Fruit fly (Drosophila melanogaster) whole organism, wandering third instar larva: Measurements from ENCODE around the gene CG45307.
A peak's percentile ranks its signal among the peaks of the same experiment; 100 is the strongest.

ENCODE experiments used
- Abd-B ChIP-seq: fragments of >200 bp; optimal IDR thresholded peaks from 2 replicates; lab custom pipeline; 2017; ENCODE audit warnings: missing biosample characterization, missing genetic modification characterization
- CG32264 ChIP-seq: fragments of 200-800 bp; sonication (Bioruptor generic); optimal IDR thresholded peaks from 2 replicates; lab custom pipeline; 2016; ENCODE audit warnings: missing biosample characterization, missing genetic modification characterization
- CG9705 ChIP-seq: fragments of 200-800 bp; sonication (Bioruptor generic); optimal IDR thresholded peaks from 2 replicates; lab custom pipeline; 2018; ENCODE audit warnings: missing biosample characterization, mild to moderate bottlenecking, missing genetic modification characterization
- CrebA ChIP-seq: fragments of 200-800 bp; sonication (Bioruptor generic); optimal IDR thresholded peaks from 2 replicates; lab custom pipeline; 2016; ENCODE audit warnings: missing biosample characterization, mild to moderate bottlenecking, missing genetic modification characterization, borderline replicate concordance
- Dfd ChIP-seq: fragments of >200 bp; optimal IDR thresholded peaks from 2 replicates; lab custom pipeline; 2017; ENCODE audit warnings: missing biosample characterization, missing genetic modification characterization
- Dif ChIP-seq: fragments of 200-275, 200-300 bp; sonication (Bioruptor generic); optimal IDR thresholded peaks from 2 replicates; lab custom pipeline; 2018; ENCODE audit warnings: missing biosample characterization, missing genetic modification characterization; ENCODE audit not compliant: partially characterized antibody
- GATAd ChIP-seq: sonication (Bioruptor generic); optimal IDR thresholded peaks from 2 replicates; lab custom pipeline; 2016; ENCODE audit warnings: missing biosample characterization, missing genetic modification characterization
- HLH106 ChIP-seq: fragments of 200-800 bp; optimal IDR thresholded peaks from 3 replicates; lab custom pipeline; 2019; ENCODE audit warnings: missing biosample characterization, mild to moderate bottlenecking, missing genetic modification characterization, moderate library complexity
- Hnf4 ChIP-seq: fragments of 200-800 bp; sonication (Bioruptor generic); optimal IDR thresholded peaks from 2 replicates; lab custom pipeline; 2016; ENCODE audit warnings: missing biosample characterization, mild to moderate bottlenecking, missing genetic modification characterization
- Hr78 ChIP-seq: fragments of >200 bp; optimal IDR thresholded peaks from 2 replicates; lab custom pipeline; 2017; ENCODE audit warnings: missing biosample characterization, missing genetic modification characterization
- Hr83 ChIP-seq: fragments of 200-300 bp; sonication (Bioruptor generic); optimal IDR thresholded peaks from 2 replicates; lab custom pipeline; 2016; ENCODE audit warnings: missing biosample characterization, mild to moderate bottlenecking, missing genetic modification characterization, moderate library complexity; ENCODE audit not compliant: poor library complexity, severe bottlenecking
- Jra ChIP-seq: sonication (Bioruptor generic); optimal IDR thresholded peaks from 2 replicates; lab custom pipeline; 2016; ENCODE audit warnings: missing biosample characterization, missing genetic modification characterization
- Mio ChIP-seq: sonication (Bioruptor generic); optimal IDR thresholded peaks from 2 replicates; lab custom pipeline; 2016; ENCODE audit warnings: missing biosample characterization, missing genetic modification characterization
- Myc ChIP-seq: fragments of >200 bp; optimal IDR thresholded peaks from 2 replicates; lab custom pipeline; 2017
- N ChIP-seq: fragments of >200 bp; optimal IDR thresholded peaks from 2 replicates; lab custom pipeline; 2018; ENCODE audit warnings: missing biosample characterization, missing external identifiers, missing genetic modification characterization
- OdsH ChIP-seq: fragments of 200-800 bp; sonication (Bioruptor generic); optimal IDR thresholded peaks from 2 replicates; lab custom pipeline; 2016; ENCODE audit warnings: missing biosample characterization, mild to moderate bottlenecking, missing genetic modification characterization
- Rel ChIP-seq, 2 experiments: fragments of 200-800 bp; sonication (Bioruptor generic) in 1 of 2; optimal IDR thresholded peaks; 2 replicates in 1 of 2; 3 replicates in 1 of 2; lab custom pipeline; 2016 to 2019; ENCODE audit warnings: mild to moderate bottlenecking in 2 of 2, missing biosample characterization in 2 of 2, missing genetic modification characterization in 2 of 2, moderate library complexity in 1 of 2
- Sp1 ChIP-seq: fragments of 200-800 bp; sonication (Bioruptor generic); optimal IDR thresholded peaks from 3 replicates; lab custom pipeline; 2019; ENCODE audit warnings: missing biosample characterization, mild to moderate bottlenecking, missing genetic modification characterization, moderate library complexity
- Vsx2 ChIP-seq: fragments of 200-300, 225-300 bp; sonication (Bioruptor generic); optimal IDR thresholded peaks from 2 replicates; lab custom pipeline; 2018; ENCODE audit warnings: missing biosample characterization, missing genetic modification characterization; ENCODE audit not compliant: partially characterized antibody
- br ChIP-seq: fragments of 200-800 bp; sonication (Bioruptor generic); optimal IDR thresholded peaks from 2 replicates; lab custom pipeline; 2016; ENCODE audit warnings: missing biosample characterization, missing genetic modification characterization
- brk ChIP-seq: fragments of 200-800 bp; sonication (Bioruptor generic); optimal IDR thresholded peaks from 2 replicates; lab custom pipeline; 2016; ENCODE audit warnings: missing biosample characterization, mild to moderate bottlenecking, missing genetic modification characterization
- dl ChIP-seq, 2 experiments: fragments of 175-275, 200-275 bp in 1 of 2; fragments of 200-275 bp in 1 of 2; sonication (Bioruptor generic); optimal IDR thresholded peaks; lab custom pipeline; 2018; ENCODE audit warnings: mild to moderate bottlenecking in 2 of 2, missing biosample characterization in 2 of 2, missing genetic modification characterization in 2 of 2, moderate library complexity in 2 of 2; ENCODE audit not compliant: partially characterized antibody in 2 of 2, insufficient read depth in 1 of 2
- dmrt93B ChIP-seq: fragments of 200-800 bp; sonication (Bioruptor generic); optimal IDR thresholded peaks from 2 replicates; lab custom pipeline; 2018; ENCODE audit warnings: missing biosample characterization, mild to moderate bottlenecking, missing genetic modification characterization
- dsf ChIP-seq: sonication (Bioruptor generic); optimal IDR thresholded peaks from 2 replicates; lab custom pipeline; 2016; ENCODE audit warnings: missing biosample characterization, missing genetic modification characterization, borderline replicate concordance
- ey ChIP-seq: fragments of 200-800 bp; sonication (Bioruptor generic); optimal IDR thresholded peaks from 2 replicates; lab custom pipeline; 2016; ENCODE audit warnings: missing biosample characterization, missing genetic modification characterization
- foxo ChIP-seq, 2 experiments: fragments of 200-800 bp; sonication (Bioruptor generic); optimal IDR thresholded peaks; 2 replicates in 1 of 2; 3 replicates in 1 of 2; lab custom pipeline; 2016 to 2017; ENCODE audit warnings: missing biosample characterization in 2 of 2, missing genetic modification characterization in 2 of 2
- fru ChIP-seq: fragments of 200-800 bp; sonication (Bioruptor generic); optimal IDR thresholded peaks from 3 replicates; lab custom pipeline; 2016; ENCODE audit warnings: missing biosample characterization, mild to moderate bottlenecking, missing genetic modification characterization
- h ChIP-seq: fragments of 200-800 bp; sonication (Bioruptor generic); optimal IDR thresholded peaks from 3 replicates; lab custom pipeline; 2016; ENCODE audit warnings: missing biosample characterization, mild to moderate bottlenecking, missing genetic modification characterization
- jim ChIP-seq: fragments of 175-275, 200-325 bp; sonication (Bioruptor generic); optimal IDR thresholded peaks from 2 replicates; lab custom pipeline; 2016; ENCODE audit warnings: missing biosample characterization, mild to moderate bottlenecking, missing genetic modification characterization
- lola ChIP-seq: fragments of >200 bp; optimal IDR thresholded peaks from 2 replicates; lab custom pipeline; 2017; ENCODE audit warnings: missing biosample characterization, missing genetic modification characterization
- pan ChIP-seq: fragments of >200 bp; optimal IDR thresholded peaks from 2 replicates; lab custom pipeline; 2017
- psq ChIP-seq: fragments of 200-800 bp; sonication (Bioruptor generic); optimal IDR thresholded peaks from 3 replicates; lab custom pipeline; 2017; ENCODE audit warnings: missing biosample characterization, mild to moderate bottlenecking, missing genetic modification characterization, moderate library complexity
- rgr ChIP-seq: fragments of 200-800 bp; sonication (Bioruptor generic); optimal IDR thresholded peaks from 3 replicates; lab custom pipeline; 2016; ENCODE audit warnings: missing biosample characterization, mild to moderate bottlenecking, missing genetic modification characterization
- sage ChIP-seq: fragments of 200-800 bp; sonication (Bioruptor generic); optimal IDR thresholded peaks from 2 replicates; lab custom pipeline; 2016; ENCODE audit warnings: missing biosample characterization, mild to moderate bottlenecking, missing genetic modification characterization
- sv ChIP-seq: fragments of 200-800 bp; sonication (Bioruptor generic); optimal IDR thresholded peaks from 3 replicates; lab custom pipeline; 2016; ENCODE audit warnings: missing biosample characterization, missing genetic modification characterization
- tai ChIP-seq: sonication (Bioruptor generic); optimal IDR thresholded peaks from 2 replicates; lab custom pipeline; 2016; ENCODE audit warnings: missing biosample characterization, missing genetic modification characterization
- usp ChIP-seq: fragments of >200 bp; optimal IDR thresholded peaks from 2 replicates; lab custom pipeline; 2017; ENCODE audit warnings: missing biosample characterization, missing genetic modification characterization
- woc ChIP-seq: sonication (Bioruptor generic); optimal IDR thresholded peaks from 2 replicates; lab custom pipeline; 2016; ENCODE audit warnings: missing biosample characterization, mild to moderate bottlenecking, missing genetic modification characterization

The CG45307 gene

DNA sequence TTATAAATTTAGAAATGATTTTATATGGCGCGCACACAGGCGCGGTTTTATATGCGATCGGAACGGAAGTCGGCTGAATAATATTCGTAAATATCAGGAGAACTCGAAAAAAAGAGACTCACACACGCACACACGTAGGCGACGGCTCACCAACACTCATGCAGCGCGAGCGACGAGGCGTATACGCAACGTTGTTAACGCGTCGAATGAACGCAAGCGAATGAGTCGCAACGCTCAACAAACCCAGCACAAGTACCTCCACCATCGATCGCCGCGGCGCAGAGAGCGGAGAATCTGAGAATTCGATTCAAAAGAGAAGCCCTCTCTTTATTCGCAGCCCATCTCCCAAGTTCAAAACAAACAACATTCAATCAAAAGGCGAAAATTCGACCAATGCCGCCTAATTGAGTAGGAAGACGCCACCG lies 16.3 kb downstream of the CG45307 start:
- TF ChIP-seq tai (GFP tag; lab: Kevin White, UChicago) (no peak), Dfd (no peak), sage (GFP tag; lab: Kevin White, UChicago) (no peak), CG32264 (GFP tag; lab: Kevin White, UChicago) (no peak), fru (GFP tag; lab: Kevin White, UChicago) (peak; percentile 62), HLH106 (peak; percentile 43), dsf (GFP tag; lab: Kevin White, UChicago) (no peak), Hnf4 (GFP tag; lab: Kevin White, UChicago) (peak; percentile 85), foxo (GFP tag; optimal IDR thresholded peaks at IDR 0.05; lab: Kevin White, UChicago) (peak in 1 of 2 experiments; percentile 38), psq (peak; percentile 12), pan (lab: Kevin White, UChicago) (no peak), Hr78 (no peak), Jra (GFP tag; lab: Kevin White, UChicago) (peak; percentile 85), brk (GFP tag; lab: Kevin White, UChicago) (no peak), Hr83 (GFP tag; lab: Kevin White, UChicago) (peak; percentile 91), CG9705 (GFP tag; lab: Kevin White, UChicago) (no peak), OdsH (GFP tag; lab: Kevin White, UChicago) (peak; percentile 56), sv (GFP tag; lab: Kevin White, UChicago) (no peak), Mio (GFP tag; lab: Kevin White, UChicago) (no peak), usp (GFP tag; lab: Kevin White, UChicago) (no peak), Vsx2 (GFP tag; lab: Kevin White, UChicago) (peak; percentile 82), ey (no peak), dl (GFP tag; optimal IDR thresholded peaks at IDR 0.05; lab: Kevin White, UChicago; ENCODE audit: insufficient read depth in 1 of 2, partially characterized antibody in 2 of 2) (peak; percentile 83 to 89), Dif (GFP tag; lab: Kevin White, UChicago) (peak; percentile 94), Rel (GFP tag; optimal IDR thresholded peaks at IDR 0.05; lab: Kevin White, UChicago) (peak; percentile 66), Rel (tag; optimal IDR thresholded peaks at IDR 0.05; lab: Kevin White, UChicago) (peak; percentile 69), Myc (lab: Kevin White, UChicago) (no peak), br (GFP tag; lab: Kevin White, UChicago) (peak; percentile 67), Abd-B (GFP tag; lab: Kevin White, UChicago) (no peak), rgr (GFP tag; lab: Kevin White, UChicago) (peak; percentile 74), Sp1 (GFP tag; lab: Kevin White, UChicago) (peak; percentile 66), jim (GFP tag; lab: Kevin White, UChicago) (no peak), N (GFP tag; lab: Kevin White, UChicago) (no peak), CrebA (GFP tag; lab: Kevin White, UChicago) (peak; percentile 22), GATAd (GFP tag; lab: Kevin White, UChicago) (no peak), dmrt93B (GFP tag; lab: Kevin White, UChicago) (no peak), lola (no peak), h (GFP tag; lab: Kevin White, UChicago) (peak; percentile 79), woc (GFP tag; lab: Kevin White, UChicago) (peak; percentile 17)

dm6 chr2L:8734998-8735397 lies 16.9 kb downstream of the CG45307 start:
- TF ChIP-seq HLH106 (no peak), sv (GFP tag; lab: Kevin White, UChicago) (no peak), br (GFP tag; lab: Kevin White, UChicago) (no peak)

- TF ChIP-seq brk (GFP tag; lab: Kevin White, UChicago) (no peak), Hr83 (GFP tag; lab: Kevin White, UChicago) (no peak), psq (no peak), tai (GFP tag; lab: Kevin White, UChicago) (no peak), Mio (GFP tag; lab: Kevin White, UChicago) (no peak), OdsH (GFP tag; lab: Kevin White, UChicago) (no peak), lola (no peak), Abd-B (GFP tag; lab: Kevin White, UChicago) (no peak), Dfd (no peak), HLH106 (no peak), N (GFP tag; lab: Kevin White, UChicago) (no peak), Hr78 (no peak), Rel (GFP tag; optimal IDR thresholded peaks at IDR 0.05; lab: Kevin White, UChicago) (no peak), Rel (tag; optimal IDR thresholded peaks at IDR 0.05; lab: Kevin White, UChicago) (no peak), pan (lab: Kevin White, UChicago) (no peak), sage (GFP tag; lab: Kevin White, UChicago) (no peak), sv (GFP tag; lab: Kevin White, UChicago) (no peak), br (GFP tag; lab: Kevin White, UChicago) (no peak), foxo (GFP tag; optimal IDR thresholded peaks at IDR 0.05; lab: Kevin White, UChicago) (no peak)
Observed at dm6 chr2L:8734304-8734703, 17.6 kb downstream of the CG45307 start.
